Worm (Caenorhabditis elegans): Measurements from ENCODE around the gene rdy-2.

- TF ChIP-seq him-1 (tag; optimal IDR thresholded peaks at IDR 0.05): no peak
- TF ChIP-seq dao-5 (tag; optimal IDR thresholded peaks at IDR 0.05): no peak
- TF ChIP-seq W03F9.2 (tag; optimal IDR thresholded peaks at IDR 0.05): no peak
Observed at ce11 chrV:13645848-13646578, 45.2 kb upstream of the rdy-2 start.

Measured in whole organism, L4/young adult.